Fruit fly (Drosophila melanogaster): ENCODE results near the gene CG31106.

CG31106 gene

dm6 chr3R:25193726-25194204, 22.3 kb upstream of the CG31106 start, which contains the start of gene lobo (continued):
- peak; percentile 66 for TF ChIP-seq CG8290 (GFP tag; optimal IDR thresholded peaks at IDR 0.05)
- peak in 1 of 2 experiments; percentile 79 for TF ChIP-seq CG8290 (tag; optimal IDR thresholded peaks at IDR 0.05)
- peak; percentile 45 for TF ChIP-seq trh (GFP tag; optimal IDR thresholded peaks at IDR 0.05)
- TF ChIP-seq Fer2 (tag; optimal IDR thresholded peaks at IDR 0.05) = peak; percentile 20
- no peak for TF ChIP-seq fru (optimal IDR thresholded peaks at IDR 0.05)
- TF ChIP-seq Sry-β (GFP tag; optimal IDR thresholded peaks at IDR 0.05) = no peak
- TF ChIP-seq cato (GFP tag; optimal IDR thresholded peaks at IDR 0.05; ENCODE audit: borderline replicate concordance) = peak; percentile 34
- TF ChIP-seq CoRest (tag; optimal IDR thresholded peaks at IDR 0.05) = peak; percentile 83
- peak; percentile 10 for TF ChIP-seq ftz-f1 (GFP tag; optimal IDR thresholded peaks at IDR 0.05)
- TF ChIP-seq CG9876 (GFP tag; optimal IDR thresholded peaks at IDR 0.05) = peak; percentile 64
- peak; percentile 70 for TF ChIP-seq CG10366 (GFP tag; IDR thresholded peaks at IDR 0.05)
- TF ChIP-seq ham (GFP tag; IDR thresholded peaks at IDR 0.05) = peak; percentile 62; the same call in 1 of the 2 replicates
- peak; percentile 62; the same call in 1 of the 2 replicates for TF ChIP-seq CG42726 (GFP tag; IDR thresholded peaks at IDR 0.05; ENCODE audit: partially characterized antibody)
- no peak for TF ChIP-seq Lim3 (GFP tag; IDR thresholded peaks at IDR 0.05)
- peak; percentile 77 for TF ChIP-seq CG12391 (tag; optimal IDR thresholded peaks at IDR 0.05)
- TF ChIP-seq caup (GFP tag; optimal IDR thresholded peaks at IDR 0.05; ENCODE audit: severe bottlenecking) = peak; percentile 66
- peak; percentile 86 for TF ChIP-seq CTCF (GFP tag; optimal IDR thresholded peaks at IDR 0.05)
- TF ChIP-seq CG2875 (GFP tag; optimal IDR thresholded peaks at IDR 0.05) = peak; percentile 30
- TF ChIP-seq Lhr (GFP tag; optimal IDR thresholded peaks at IDR 0.05) = peak; percentile 82
- TF ChIP-seq Dll (GFP tag; IDR thresholded peaks at IDR 0.05; ENCODE audit: partially characterized antibody) = no peak
- TF ChIP-seq CG4282 (GFP tag; optimal IDR thresholded peaks at IDR 0.05) = no peak
- peak; percentile 42; the same call in 1 of the 2 replicates for TF ChIP-seq Ptx1 (GFP tag; IDR thresholded peaks at IDR 0.05)
- 0 out of 3 replicates have a peak, but pooled peaks have one; percentile 10 for TF ChIP-seq ken (GFP tag; IDR thresholded peaks at IDR 0.05)
- TF ChIP-seq Hsf (GFP tag; optimal IDR thresholded peaks at IDR 0.05) = peak; percentile 72
- TF ChIP-seq CG2129 (GFP tag; IDR thresholded peaks at IDR 0.05; ENCODE audit: partially characterized antibody) = no peak
- peak; percentile 28; the same call in 1 of the 2 replicates for TF ChIP-seq CG6272 (GFP tag; IDR thresholded peaks at IDR 0.05)
- peak; percentile 53 for TF ChIP-seq grn (GFP tag; optimal IDR thresholded peaks at IDR 0.05)
- peak; percentile 48 for TF ChIP-seq Fer3 (tag; optimal IDR thresholded peaks at IDR 0.05)
- peak; percentile 67 for TF ChIP-seq CG13424 (tag; optimal IDR thresholded peaks at IDR 0.05)
- TF ChIP-seq tna (GFP tag; IDR thresholded peaks at IDR 0.05; ENCODE audit: partially characterized antibody) = no peak
- peak; percentile 48 for TF ChIP-seq CG4424 (GFP tag; optimal IDR thresholded peaks at IDR 0.05)
- TF ChIP-seq CG12942 (GFP tag; optimal IDR thresholded peaks at IDR 0.05) = no peak
- TF ChIP-seq Dfd (GFP tag; optimal IDR thresholded peaks at IDR 0.05) = peak in 1 of 2 experiments; percentile 50
- no peak for TF ChIP-seq psq (GFP tag; optimal IDR thresholded peaks at IDR 0.05)
- no peak for TF ChIP-seq fd64A (GFP tag; optimal IDR thresholded peaks at IDR 0.05)
- TF ChIP-seq schlank (tag; optimal IDR thresholded peaks at IDR 0.05) = peak; percentile 45
- TF ChIP-seq danr (GFP tag; IDR thresholded peaks at IDR 0.05) = no peak
- no peak for TF ChIP-seq cg (GFP tag; optimal IDR thresholded peaks at IDR 0.05)
- TF ChIP-seq az2 (GFP tag; optimal IDR thresholded peaks at IDR 0.05) = peak; percentile 35
- 0 out of 4 replicates have a peak, but pooled peaks have one; percentile 26 for TF ChIP-seq chinmo (GFP tag; IDR thresholded peaks at IDR 0.05; ENCODE audit: partially characterized antibody)
- TF ChIP-seq CG32767 (GFP tag; IDR thresholded peaks at IDR 0.05) = no peak
- no peak for TF ChIP-seq CG8944 (GFP tag; optimal IDR thresholded peaks at IDR 0.05)
- TF ChIP-seq Optix (GFP tag; IDR thresholded peaks at IDR 0.05) = peak; percentile 45; the same call in 1 of the 3 replicates
- TF ChIP-seq maf-S (GFP tag; optimal IDR thresholded peaks at IDR 0.05) = peak; percentile 61
- TF ChIP-seq CG13894 (tag; optimal IDR thresholded peaks at IDR 0.05) = peak; percentile 66
- no peak for TF ChIP-seq CG5245 (GFP tag; optimal IDR thresholded peaks at IDR 0.05)
- no peak for TF ChIP-seq org-1 (GFP tag; optimal IDR thresholded peaks at IDR 0.05)
- no peak for TF ChIP-seq CG1602 (GFP tag; optimal IDR thresholded peaks at IDR 0.05)
- TF ChIP-seq hkb (optimal IDR thresholded peaks at IDR 0.05) = no peak
- TF ChIP-seq hkb (GFP tag; IDR thresholded peaks at IDR 0.05) = peak; percentile 19; the same call in 1 of the 2 replicates
- peak; percentile 12 for TF ChIP-seq ERR (GFP tag; optimal IDR thresholded peaks at IDR 0.05)
- TF ChIP-seq CG8765 (GFP tag; IDR thresholded peaks at IDR 0.05) = no peak

Data from whole organism, embryonic.